Worm (Caenorhabditis elegans): ENCODE results near the gene clec-194.
A peak's percentile ranks its signal among the peaks of the same experiment; 100 is the strongest.

clec-194 gene

ce11 chrIV:16865487-16865886, 34.0 kb downstream of the clec-194 start, which contains the start of gene gtsf-1 (continued):
- peak; percentile 29 for TF ChIP-seq dpff-1 (tag; optimal IDR thresholded peaks at IDR 0.05)
- 0 out of 2 replicates have a peak, but pooled peaks have one; percentile 44 for TF ChIP-seq let-526 (GFP tag; IDR thresholded peaks at IDR 0.05)
- TF ChIP-seq ZK185.1 (tag; optimal IDR thresholded peaks at IDR 0.05; ENCODE audit: poor library complexity, severe bottlenecking), result no peak
- TF ChIP-seq ekl-4 (GFP tag; IDR thresholded peaks at IDR 0.05), result peak; percentile 82
- 0 out of 2 replicates have a peak, but pooled peaks have one; percentile 43 for TF ChIP-seq aptf-2 (GFP tag; conservative IDR thresholded peaks at IDR 0.05)
- peak; percentile 32 for TF ChIP-seq rpc-1 (optimal IDR thresholded peaks at IDR 0.05)
- no peak for TF ChIP-seq rpc-1 (tag; optimal IDR thresholded peaks at IDR 0.05)
- TF ChIP-seq pbrm-1 (GFP tag; IDR thresholded peaks at IDR 0.05), result peak; percentile 87; the same call in 1 of the 2 replicates
- no peak for TF ChIP-seq akir-1 (GFP tag; optimal IDR thresholded peaks at IDR 0.05)
- TF ChIP-seq B0035.1 (tag; optimal IDR thresholded peaks at IDR 0.05), result no peak
- peak; percentile 62 for TF ChIP-seq ceh-27 (GFP tag; optimal IDR thresholded peaks at IDR 0.05)
- peak; percentile 52 for TF ChIP-seq F23B12.7 (tag; optimal IDR thresholded peaks at IDR 0.05; ENCODE audit: insufficient read depth)
- TF ChIP-seq attf-3 (GFP tag; conservative IDR thresholded peaks at IDR 0.05), result 0 out of 2 replicates have a peak, but pooled peaks have one; percentile 32
- TF ChIP-seq sptf-2 (GFP tag; optimal IDR thresholded peaks at IDR 0.05), result no peak
- peak; percentile 66; the same call in 1 of the 2 replicates for TF ChIP-seq C17E4.6 (GFP tag; IDR thresholded peaks at IDR 0.05)
- peak; percentile 84 for TF ChIP-seq dox-1 (GFP tag; IDR thresholded peaks at IDR 0.05)
- peak; percentile 98 for TF ChIP-seq madf-3 (GFP tag; IDR thresholded peaks at IDR 0.05)
- TF ChIP-seq tbp1 (GFP tag; optimal IDR thresholded peaks at IDR 0.05), result peak; percentile 72
- TF ChIP-seq attf-6 (GFP tag; IDR thresholded peaks at IDR 0.05), result peak; percentile 91
- TF ChIP-seq xnd-1 (tag; optimal IDR thresholded peaks at IDR 0.05), result no peak
- 0 out of 2 replicates have a peak, but pooled peaks have one; percentile 39 for TF ChIP-seq B0019.2 (GFP tag; conservative IDR thresholded peaks at IDR 0.05)
- peak; percentile 14 for TF ChIP-seq chd-7 (tag; optimal IDR thresholded peaks at IDR 0.05)
- peak; percentile 85 for TF ChIP-seq Y53G8AR.9 (GFP tag; conservative IDR thresholded peaks at IDR 0.05)
- TF ChIP-seq nhr-27 (tag; optimal IDR thresholded peaks at IDR 0.05), result no peak
- no peak for TF ChIP-seq tbx-9 (tag; optimal IDR thresholded peaks at IDR 0.05; ENCODE audit: borderline replicate concordance)
- TF ChIP-seq D2030.7 (GFP tag; IDR thresholded peaks at IDR 0.05), result peak; percentile 64; the same call in 1 of the 2 replicates
- TF ChIP-seq mcd-1 (GFP tag; IDR thresholded peaks at IDR 0.05), result peak; percentile 71
- no peak for TF ChIP-seq ccch-3 (GFP tag; optimal IDR thresholded peaks at IDR 0.05)
- peak; percentile 47; the same call in 1 of the 2 replicates for TF ChIP-seq ceh-91 (GFP tag; IDR thresholded peaks at IDR 0.05)
- 0 out of 2 replicates have a peak, but pooled peaks have one; percentile 61 for TF ChIP-seq F39B2.1 (GFP tag; IDR thresholded peaks at IDR 0.05)
- no peak for TF ChIP-seq F55B11.4 (tag; optimal IDR thresholded peaks at IDR 0.05; ENCODE audit: borderline replicate concordance, insufficient read depth)
- peak; percentile 19 for TF ChIP-seq hrde-1 (tag; optimal IDR thresholded peaks at IDR 0.05; ENCODE audit: borderline replicate concordance)
- no peak for TF ChIP-seq snpc-1.1 (tag; optimal IDR thresholded peaks at IDR 0.05; ENCODE audit: insufficient read depth)
- no peak for TF ChIP-seq F22D6.2 (tag; optimal IDR thresholded peaks at IDR 0.05)
- TF ChIP-seq lsl-1 (GFP tag; optimal IDR thresholded peaks at IDR 0.05), result peak; percentile 21
- peak; percentile 87 for TF ChIP-seq B0336.3 (GFP tag; IDR thresholded peaks at IDR 0.05)
- peak; percentile 37 for TF ChIP-seq ztf-18 (tag; optimal IDR thresholded peaks at IDR 0.05)
- TF ChIP-seq mxl-1 (tag; optimal IDR thresholded peaks at IDR 0.05), result peak; percentile 12
- TF ChIP-seq hsf-1 (GFP tag; IDR thresholded peaks at IDR 0.05), result 0 out of 2 replicates have a peak, but pooled peaks have one; percentile 35
- no peak for TF ChIP-seq Y53F4B.3 (GFP tag; IDR thresholded peaks at IDR 0.05)
- TF ChIP-seq mel-28 (tag; optimal IDR thresholded peaks at IDR 0.05; ENCODE audit: borderline replicate concordance), result no peak
- TF ChIP-seq gei-17 (GFP tag; optimal IDR thresholded peaks at IDR 0.05), result no peak
- peak; percentile 7 for TF ChIP-seq nhr-90 (tag; optimal IDR thresholded peaks at IDR 0.05)
- peak; percentile 83 for TF ChIP-seq nfyb-1 (GFP tag; IDR thresholded peaks at IDR 0.05)
- no peak for TF ChIP-seq unc-130 (GFP tag; optimal IDR thresholded peaks at IDR 0.05)
- peak in 1 of 2 experiments; percentile 9 for TF ChIP-seq rec-8 (tag; optimal IDR thresholded peaks at IDR 0.05)
- TF ChIP-seq let-607 (tag; optimal IDR thresholded peaks at IDR 0.05), result peak in 1 of 2 experiments; percentile 16

Measured in whole organism, young adult.